Worm (Caenorhabditis elegans) whole organism, young adult: ENCODE data around the gene ncx-2.
A peak's percentile ranks its signal among the peaks of the same experiment; 100 is the strongest.

Source experiments
- B0035.1 ChIP-seq: sonication (generic microtip); optimal IDR thresholded peaks from 2 replicates; lab custom pipeline; 2016; ENCODE audit warnings: missing genetic modification characterization, mild to moderate bottlenecking, missing compliant biosample characterization, missing genotype, missing genetic modification reagents
- B0261.1 ChIP-seq: sonication (generic microtip); optimal IDR thresholded peaks from 2 replicates; lab custom pipeline; 2016; ENCODE audit warnings: mild to moderate bottlenecking, missing genetic modification characterization, moderate library complexity, missing compliant biosample characterization
- C17E4.6 ChIP-seq: fragments of 200-800 bp; sonication (Bioruptor generic); IDR thresholded peaks from 2 replicates; pipeline ENCODE4 v1.3.6; 2022; ENCODE audit warnings: missing genetic modification reagents, missing genetic modification characterization, missing compliant biosample characterization
- D2030.7 ChIP-seq: fragments of 200-800 bp; sonication (Bioruptor generic); IDR thresholded peaks from 2 replicates; pipeline ENCODE4 v1.3.6; 2022; ENCODE audit warnings: missing genetic modification reagents, missing genetic modification characterization, missing compliant biosample characterization
- F22D6.2 ChIP-seq: sonication (generic microtip); optimal IDR thresholded peaks from 2 replicates; lab custom pipeline; 2016; ENCODE audit warnings: mild to moderate bottlenecking, missing genetic modification characterization, missing compliant biosample characterization
- F23B12.7 ChIP-seq: sonication (generic microtip); optimal IDR thresholded peaks from 2 replicates; lab custom pipeline; 2017; ENCODE audit warnings: missing genetic modification characterization, mild to moderate bottlenecking, missing compliant biosample characterization, antibody characterized with exemption, moderate library complexity; ENCODE audit not compliant: insufficient read depth
- F37B4.10 ChIP-seq: fragments of 200-800 bp; sonication (Bioruptor generic); IDR thresholded peaks from 2 replicates; pipeline ENCODE4 v1.3.6; 2022; ENCODE audit warnings: missing genetic modification characterization, missing compliant biosample characterization
- F57A8.1 ChIP-seq: fragments of 200-800 bp; sonication (Bioruptor generic); optimal IDR thresholded peaks from 2 replicates; lab custom pipeline; 2018; ENCODE audit warnings: mild to moderate bottlenecking, missing genetic modification characterization, moderate library complexity, missing compliant biosample characterization
- K11D2.4 ChIP-seq: fragments of 200-800 bp; sonication (Bioruptor generic); IDR thresholded peaks from 2 replicates; pipeline ENCODE4 v1.3.6; 2022; ENCODE audit warnings: missing genetic modification reagents, missing genetic modification characterization, missing compliant biosample characterization
- T26A5.8 ChIP-seq: sonication (generic microtip); optimal IDR thresholded peaks from 2 replicates; lab custom pipeline; 2016; ENCODE audit warnings: missing genetic modification characterization, missing compliant biosample characterization
- Y53F4B.3 ChIP-seq: fragments of 200-800 bp; sonication (Bioruptor generic); IDR thresholded peaks from 2 replicates; pipeline ENCODE4 v1.3.6; 2022; ENCODE audit warnings: missing genetic modification reagents, missing genetic modification characterization, missing compliant biosample characterization
- Y56A3A.18 ChIP-seq: fragments of 200-800 bp; sonication (Bioruptor generic); IDR thresholded peaks from 2 replicates; pipeline ENCODE4 v1.3.6; 2022; ENCODE audit warnings: missing genetic modification reagents, missing genetic modification characterization, missing compliant biosample characterization
- Y79H2A.3 ChIP-seq: fragments of 200-800 bp; sonication (Bioruptor generic); conservative IDR thresholded peaks from 2 replicates; pipeline ENCODE4 v1.3.6; 2022; ENCODE audit warnings: missing genetic modification reagents, missing genetic modification characterization, missing compliant biosample characterization
- Y95B8A.8 ChIP-seq: fragments of 200-800 bp; sonication (Bioruptor generic); IDR thresholded peaks from 2 replicates; pipeline ENCODE4 v1.3.6; 2022; ENCODE audit warnings: missing genetic modification reagents, missing genetic modification characterization, missing compliant biosample characterization
- ama-1 ChIP-seq, 3 experiments: fragments of 150-350 bp in 1 of 3; sonication (generic microtip) in 2 of 3; optimal IDR thresholded peaks; 2 replicates each; lab custom pipeline; 2014 to 2018; ENCODE audit warnings: missing biosample characterization in 2 of 3, missing genetic modification characterization in 2 of 3, missing genetic modification reagents in 2 of 3
- attf-5 ChIP-seq: fragments of 200-800 bp; sonication (Bioruptor generic); optimal IDR thresholded peaks from 2 replicates; lab custom pipeline; 2018; ENCODE audit warnings: mild to moderate bottlenecking, missing genetic modification characterization, missing compliant biosample characterization
- attf-6 ChIP-seq: fragments of 200-800 bp; sonication (Bioruptor generic); IDR thresholded peaks from 2 replicates; pipeline ENCODE4 v1.3.6; 2022; ENCODE audit warnings: missing genetic modification reagents, missing genetic modification characterization, missing compliant biosample characterization
- bed-1 ChIP-seq: fragments of 200-800 bp; sonication (Bioruptor generic); IDR thresholded peaks from 2 replicates; pipeline ENCODE4 v1.3.6; 2022; ENCODE audit warnings: missing genetic modification reagents, missing genetic modification characterization, missing compliant biosample characterization
- ceh-100 ChIP-seq: fragments of 200-800 bp; sonication (Bioruptor generic); IDR thresholded peaks from 2 replicates; pipeline ENCODE4 v1.3.6; 2022; ENCODE audit warnings: missing genetic modification reagents, missing genetic modification characterization, missing compliant biosample characterization
- ceh-27 ChIP-seq: fragments of 200-800 bp; sonication (Bioruptor generic); optimal IDR thresholded peaks from 2 replicates; lab custom pipeline; 2018; ENCODE audit warnings: mild to moderate bottlenecking, missing genetic modification characterization, moderate library complexity, missing compliant biosample characterization
- ceh-58 ChIP-seq: fragments of 200-800 bp; sonication (Bioruptor generic); IDR thresholded peaks from 2 replicates; pipeline ENCODE4 v1.3.6; 2022; ENCODE audit warnings: missing genetic modification characterization, missing compliant biosample characterization
- dox-1 ChIP-seq: fragments of 200-800 bp; sonication (Bioruptor generic); IDR thresholded peaks from 2 replicates; pipeline ENCODE4 v1.3.6; 2022; ENCODE audit warnings: missing genetic modification reagents, missing genetic modification characterization, missing compliant biosample characterization
- efl-1 ChIP-seq: fragments of 150-350 bp; optimal IDR thresholded peaks from 2 replicates; lab custom pipeline; 2014; ENCODE audit warnings: missing biosample characterization, missing genetic modification reagents, missing genetic modification characterization
- fkh-3 ChIP-seq: sonication (generic microtip); optimal IDR thresholded peaks from 2 replicates; lab custom pipeline; 2016; ENCODE audit warnings: mild to moderate bottlenecking, missing genetic modification characterization, missing compliant biosample characterization
- him-1 ChIP-seq: sonication (generic microtip); optimal IDR thresholded peaks from 2 replicates; lab custom pipeline; 2016; ENCODE audit warnings: missing genotype, missing genetic modification reagents, missing genetic modification characterization, missing compliant biosample characterization
- hsf-1 ChIP-seq: fragments of 200-800 bp; sonication (Bioruptor generic); IDR thresholded peaks from 2 replicates; pipeline ENCODE4 v1.3.6; 2022; ENCODE audit warnings: missing genetic modification reagents, missing genetic modification characterization, missing compliant biosample characterization
- let-526 ChIP-seq: fragments of 200-800 bp; sonication (Bioruptor generic); IDR thresholded peaks from 2 replicates; pipeline ENCODE4 v1.3.6; 2022; ENCODE audit warnings: missing genetic modification reagents, missing genetic modification characterization, missing compliant biosample characterization
- lin-35 ChIP-seq, 3 experiments: fragments of 150-350 bp in 2 of 3; sonication (generic microtip) in 1 of 3; optimal IDR thresholded peaks; 2 replicates each; lab custom pipeline; 2014 to 2018; ENCODE audit warnings: missing biosample characterization in 3 of 3, missing genetic modification characterization in 3 of 3, missing genetic modification reagents in 3 of 3
- lin-54 ChIP-seq: fragments of 200-800 bp; sonication (Bioruptor generic); optimal IDR thresholded peaks from 2 replicates; lab custom pipeline; 2018; ENCODE audit warnings: mild to moderate bottlenecking, missing genetic modification characterization, missing compliant biosample characterization
- lir-1 ChIP-seq: fragments of 200-800 bp; sonication (Bioruptor generic); conservative IDR thresholded peaks from 2 replicates; pipeline ENCODE4 v1.3.6; 2022; ENCODE audit warnings: missing genetic modification reagents, missing genetic modification characterization, missing compliant biosample characterization
- lsl-1 ChIP-seq: fragments of 200-800 bp; sonication (Bioruptor generic); optimal IDR thresholded peaks from 2 replicates; lab custom pipeline; 2018; ENCODE audit warnings: mild to moderate bottlenecking, missing genetic modification characterization, moderate library complexity, missing compliant biosample characterization
- madf-3 ChIP-seq: fragments of 200-800 bp; sonication (Bioruptor generic); IDR thresholded peaks from 2 replicates; pipeline ENCODE4 v1.3.6; 2022; ENCODE audit warnings: missing genetic modification reagents, missing genetic modification characterization, missing compliant biosample characterization
- mes-4 ChIP-seq: sonication (generic microtip); optimal IDR thresholded peaks from 2 replicates; lab custom pipeline; 2016; ENCODE audit warnings: missing genotype, missing genetic modification characterization, missing compliant biosample characterization
- nfya-1 ChIP-seq: sonication (generic microtip); optimal IDR thresholded peaks from 2 replicates; lab custom pipeline; 2017; ENCODE audit warnings: antibody characterized with exemption, missing compliant biosample characterization, missing genetic modification characterization, borderline replicate concordance; ENCODE audit not compliant: insufficient read depth
- nhr-27 ChIP-seq: fragments of 200-800 bp; sonication (Bioruptor generic); optimal IDR thresholded peaks from 2 replicates; lab custom pipeline; 2018; ENCODE audit warnings: mild to moderate bottlenecking, missing genetic modification characterization, moderate library complexity, missing compliant biosample characterization
- nhr-90 ChIP-seq: sonication (generic microtip); optimal IDR thresholded peaks from 2 replicates; lab custom pipeline; 2016; ENCODE audit warnings: missing genotype, mild to moderate bottlenecking, missing genetic modification characterization, missing compliant biosample characterization
- pha-4 ChIP-seq: fragments of 150-350 bp; sonication (generic microtip); optimal IDR thresholded peaks from 2 replicates; lab custom pipeline; 2014; ENCODE audit warnings: missing biosample characterization, missing genetic modification reagents, missing genetic modification characterization
- rcor-1 ChIP-seq: fragments of 200-800 bp; sonication (Bioruptor generic); IDR thresholded peaks from 2 replicates; pipeline ENCODE4 v1.3.6; 2022; ENCODE audit warnings: missing genetic modification reagents, missing genetic modification characterization, missing compliant biosample characterization
- snpc-1.1 ChIP-seq: sonication (generic microtip); optimal IDR thresholded peaks from 2 replicates; lab custom pipeline; 2017; ENCODE audit warnings: missing genetic modification characterization, mild to moderate bottlenecking, missing compliant biosample characterization, antibody characterized with exemption, moderate library complexity, missing genotype, missing genetic modification reagents; ENCODE audit not compliant: insufficient read depth
- snpc-4 ChIP-seq, 5 experiments: fragments of 150-350 bp in 1 of 5; sonication (generic microtip) in 4 of 5; optimal IDR thresholded peaks; 2 replicates each; lab custom pipeline; 2014 to 2018; ENCODE audit warnings: missing genetic modification characterization in 5 of 5, missing biosample characterization in 3 of 5, antibody characterized with exemption in 2 of 5, mild to moderate bottlenecking in 2 of 5, missing compliant biosample characterization in 2 of 5, missing genotype in 2 of 5, moderate library complexity in 2 of 5, missing genetic modification reagents in 1 of 5
- somi-1 ChIP-seq: fragments of 200-800 bp; sonication (Bioruptor generic); optimal IDR thresholded peaks from 2 replicates; lab custom pipeline; 2018; ENCODE audit warnings: mild to moderate bottlenecking, missing genetic modification characterization, missing compliant biosample characterization
- sptf-2 ChIP-seq: fragments of 200-800 bp; sonication (Bioruptor generic); optimal IDR thresholded peaks from 2 replicates; lab custom pipeline; 2018; ENCODE audit warnings: mild to moderate bottlenecking, missing genetic modification characterization, missing compliant biosample characterization
- unc-130 ChIP-seq: sonication (generic microtip); optimal IDR thresholded peaks from 2 replicates; lab custom pipeline; 2016; ENCODE audit warnings: missing genetic modification reagents, missing genetic modification characterization, missing compliant biosample characterization
- xnd-1 ChIP-seq: sonication (generic microtip); optimal IDR thresholded peaks from 2 replicates; lab custom pipeline; 2016; ENCODE audit warnings: missing genotype, missing genetic modification reagents, missing genetic modification characterization, missing compliant biosample characterization
- ztf-18 ChIP-seq: sonication (generic microtip); optimal IDR thresholded peaks from 2 replicates; lab custom pipeline; 2016; ENCODE audit warnings: missing genotype, mild to moderate bottlenecking, missing genetic modification characterization, missing compliant biosample characterization
- ztf-3 ChIP-seq: fragments of 200-800 bp; sonication (Bioruptor generic); optimal IDR thresholded peaks from 2 replicates; lab custom pipeline; 2018; ENCODE audit warnings: mild to moderate bottlenecking, missing genetic modification characterization, missing compliant biosample characterization
- ztf-6 ChIP-seq: fragments of 200-800 bp; sonication (Bioruptor generic); IDR thresholded peaks from 2 replicates; pipeline ENCODE4 v1.3.6; 2022; ENCODE audit warnings: missing genetic modification reagents, missing genetic modification characterization, missing compliant biosample characterization

Gene ncx-2

DNA sequence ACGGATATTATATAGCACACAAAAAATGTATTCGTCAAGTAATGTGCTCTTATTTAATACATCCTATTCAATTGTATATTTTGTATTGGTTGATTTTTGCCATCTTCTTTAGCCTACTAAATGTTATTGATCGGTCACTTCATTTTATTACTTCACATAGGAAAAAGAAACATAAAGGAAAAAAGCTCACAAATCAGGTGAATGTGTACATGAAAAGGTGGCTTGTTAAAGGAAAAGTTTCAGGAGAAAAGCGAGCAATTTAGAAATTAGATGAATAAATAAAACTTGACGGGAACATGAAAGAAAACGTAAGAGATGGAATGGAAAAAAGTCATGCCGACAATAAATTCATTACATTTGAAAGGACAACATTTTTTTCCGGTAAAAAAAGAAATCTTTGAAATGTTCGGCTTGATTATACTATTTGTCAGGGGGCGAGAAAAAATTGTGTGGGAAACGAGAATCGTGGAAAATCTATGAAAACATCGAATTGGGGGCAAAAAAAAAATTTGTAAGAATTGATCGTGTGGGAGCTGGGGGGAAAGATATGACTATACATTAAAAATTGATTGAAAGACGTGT, 28.0 kb upstream of the ncx-2 start (continued):
- TF ChIP-seq bed-1 (GFP tag; lab: Robert Waterston, UW) = no peak
- TF ChIP-seq B0261.1 (tag; lab: Kevin White, UChicago) = no peak
- no peak for TF ChIP-seq T26A5.8 (tag; lab: Kevin White, UChicago)
- no peak for TF ChIP-seq Y79H2A.3 (GFP tag; lab: Robert Waterston, UW)
- no peak for TF ChIP-seq F23B12.7 (tag; lab: Kevin White, UChicago)
- no peak for TF ChIP-seq snpc-1.1
- TF ChIP-seq ztf-18 = no peak
- no peak for TF ChIP-seq C17E4.6 (GFP tag; lab: Robert Waterston, UW)
- no peak for TF ChIP-seq ztf-6 (GFP tag; lab: Robert Waterston, UW)
- no peak for TF ChIP-seq ceh-100 (GFP tag; lab: Robert Waterston, UW)
- TF ChIP-seq D2030.7 = 0 out of 2 replicates have a peak, but pooled peaks have one; percentile 9
- TF ChIP-seq B0035.1 (tag; lab: Kevin White, UChicago) = no peak
- no peak for TF ChIP-seq ceh-58 (GFP tag; lab: Robert Waterston, UW)
- TF ChIP-seq somi-1 (GFP tag; lab: Kevin White, UChicago) = no peak
- TF ChIP-seq lsl-1 = no peak
- TF ChIP-seq rcor-1 (GFP tag; lab: Robert Waterston, UW) = no peak
- TF ChIP-seq madf-3 (GFP tag; lab: Robert Waterston, UW) = no peak
- TF ChIP-seq hsf-1 (GFP tag; lab: Robert Waterston, UW) = no peak
- no peak for TF ChIP-seq unc-130
- no peak for TF ChIP-seq ama-1 (optimal IDR thresholded peaks at IDR 0.05; lab: Kevin White, UChicago)
- TF ChIP-seq ama-1 (GFP tag; optimal IDR thresholded peaks at IDR 0.05; lab: Kevin White, UChicago) = peak in 1 of 2 experiments; percentile 55
- TF ChIP-seq xnd-1 (tag; lab: Kevin White, UChicago) = no peak
- TF ChIP-seq lin-54 = peak; percentile 33
- TF ChIP-seq nhr-27 (tag; lab: Kevin White, UChicago) = no peak
- no peak for TF ChIP-seq sptf-2 (GFP tag; lab: Kevin White, UChicago)
- no peak for TF ChIP-seq dox-1 (GFP tag; lab: Robert Waterston, UW)
- peak in 1 of 3 experiments; percentile 64 for TF ChIP-seq lin-35 (GFP tag; optimal IDR thresholded peaks at IDR 0.05; lab: Kevin White, UChicago)
- no peak for TF ChIP-seq ceh-27 (GFP tag; lab: Kevin White, UChicago)
- no peak for TF ChIP-seq snpc-4 (GFP tag; optimal IDR thresholded peaks at IDR 0.05; lab: Kevin White, UChicago)
- no peak for TF ChIP-seq snpc-4 (tag; optimal IDR thresholded peaks at IDR 0.05; lab: Kevin White, UChicago)
- no peak for TF ChIP-seq attf-5 (GFP tag; lab: Kevin White, UChicago)
- peak; percentile 46 for TF ChIP-seq fkh-3 (tag; lab: Kevin White, UChicago)
- TF ChIP-seq K11D2.4 (GFP tag; lab: Robert Waterston, UW) = no peak
- no peak for TF ChIP-seq F22D6.2
- TF ChIP-seq lir-1 = no peak
- no peak for TF ChIP-seq F37B4.10
- TF ChIP-seq Y53F4B.3 (GFP tag; lab: Robert Waterston, UW) = no peak
- 0 out of 2 replicates have a peak, but pooled peaks have one; percentile 12 for TF ChIP-seq Y56A3A.18
- TF ChIP-seq mes-4 (tag; lab: Kevin White, UChicago) = no peak
- TF ChIP-seq Y95B8A.8 (GFP tag; lab: Robert Waterston, UW) = no peak
- no peak for TF ChIP-seq ztf-3
- no peak for TF ChIP-seq him-1 (tag; lab: Kevin White, UChicago)
- no peak for TF ChIP-seq nhr-90 (tag; lab: Kevin White, UChicago)
- no peak for TF ChIP-seq pha-4 (tag; lab: Kevin White, UChicago)
- TF ChIP-seq nfya-1 = no peak
- no peak for TF ChIP-seq let-526 (GFP tag; lab: Robert Waterston, UW)
- TF ChIP-seq F57A8.1 = no peak
- TF ChIP-seq efl-1 (GFP tag; lab: Kevin White, UChicago) = no peak
- TF ChIP-seq attf-6 = 0 out of 2 replicates have a peak, but pooled peaks have one; percentile 47
